Fruit fly (Drosophila melanogaster): ENCODE results near the gene CCAP-R.

Gene CCAP-R

DNA sequence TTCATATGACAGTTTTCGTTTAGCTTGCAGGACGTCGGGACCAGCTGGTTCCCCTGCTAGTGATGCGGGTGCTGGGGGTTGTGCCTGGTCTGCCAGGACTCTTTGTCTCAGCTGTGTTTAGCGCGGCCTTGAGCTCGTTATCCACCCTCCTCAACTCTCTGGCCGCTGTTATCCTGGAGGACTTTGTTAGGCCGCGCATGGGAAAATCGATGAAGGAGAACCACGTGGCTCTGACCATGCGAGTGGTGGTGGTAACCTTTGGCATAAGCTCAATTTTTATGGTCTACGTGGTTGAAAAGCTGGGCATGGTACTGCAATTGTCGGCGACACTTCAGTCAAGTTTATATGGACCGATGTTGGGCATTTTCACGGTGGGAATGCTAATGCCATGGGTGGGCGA lies 36.2 kb downstream of the CCAP-R start:
- TF ChIP-seq Hr96 (GFP tag; optimal IDR thresholded peaks at IDR 0.05), result no peak

DNA sequence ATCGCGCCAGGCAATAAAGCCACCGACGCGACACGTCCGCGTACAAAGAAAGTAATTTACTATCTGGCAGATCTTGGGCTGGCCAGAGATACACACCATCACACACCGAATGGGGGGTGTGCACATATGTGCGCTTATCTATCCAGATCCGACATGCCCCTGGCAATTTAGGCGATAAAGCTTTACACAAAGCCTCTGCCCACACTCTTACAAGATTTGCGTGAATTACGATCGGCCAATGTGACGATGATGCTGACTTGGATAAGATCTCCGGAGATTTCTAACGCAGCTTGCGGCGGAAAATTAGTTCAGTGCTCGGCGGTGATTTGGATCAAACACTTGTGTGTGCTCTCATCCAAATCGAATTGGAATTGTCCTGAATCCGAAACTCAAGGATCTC lies 49.3 kb downstream of the CCAP-R start, which contains the start of gene kumpel:
TSS of gene kumpel (plus strand) at position 301 of the 400 bp plus-strand sequence.
- TF ChIP-seq CG14711 (tag; optimal IDR thresholded peaks at IDR 0.05), result no peak
- peak; percentile 29 for TF ChIP-seq CG12768 (GFP tag; optimal IDR thresholded peaks at IDR 0.05)
- peak; percentile 62 for TF ChIP-seq cic (GFP tag; optimal IDR thresholded peaks at IDR 0.05)

- TF ChIP-seq kay (GFP tag; ENCODE audit: borderline replicate concordance), result peak; percentile 21
- TF ChIP-seq CG33017 (tag; optimal IDR thresholded peaks at IDR 0.05), result no peak
Observed at dm6 chr3R:25902343-25902742, 53.7 kb downstream of the CCAP-R start, which contains the start of gene CG31089. Gene CG31089, plus strand, starts transcription at chr3R:25902643.

dm6 chr3R:25899690-25900089 lies 56.4 kb downstream of the CCAP-R start, which contains the start of gene CG31091:
Gene CG31091, plus strand, starts transcription at chr3R:25899903.
- peak; percentile 8 for TF ChIP-seq kay (GFP tag; ENCODE audit: borderline replicate concordance)
- no peak for TF ChIP-seq CG14711 (tag; optimal IDR thresholded peaks at IDR 0.05)
- TF ChIP-seq CG7101 (tag; optimal IDR thresholded peaks at IDR 0.05), result no peak

- TF ChIP-seq Crg-1 (GFP tag; optimal IDR thresholded peaks at IDR 0.05) (no peak), CG12768 (GFP tag; optimal IDR thresholded peaks at IDR 0.05) (no peak), Hr96 (GFP tag; optimal IDR thresholded peaks at IDR 0.05) (no peak), ovo (GFP tag; optimal IDR thresholded peaks at IDR 0.05) (no peak), CG7045 (GFP tag; optimal IDR thresholded peaks at IDR 0.05) (no peak), kay (GFP tag; ENCODE audit: borderline replicate concordance) (no peak), CG7101 (tag; optimal IDR thresholded peaks at IDR 0.05) (no peak), toe (GFP tag; optimal IDR thresholded peaks at IDR 0.05) (no peak), cnc (optimal IDR thresholded peaks at IDR 0.05) (no peak), CG33017 (tag; optimal IDR thresholded peaks at IDR 0.05) (no peak), cic (GFP tag; optimal IDR thresholded peaks at IDR 0.05) (no peak), pad (GFP tag; optimal IDR thresholded peaks at IDR 0.05) (no peak), tj (GFP tag; optimal IDR thresholded peaks at IDR 0.05) (no peak), Clk (GFP tag; optimal IDR thresholded peaks at IDR 0.05) (no peak), CG5204 (GFP tag; optimal IDR thresholded peaks at IDR 0.05) (no peak), CG14711 (tag; optimal IDR thresholded peaks at IDR 0.05) (no peak), CG1620 (GFP tag; optimal IDR thresholded peaks at IDR 0.05) (no peak), bab1 (GFP tag; optimal IDR thresholded peaks at IDR 0.05) (no peak)
Observed at dm6 chr3R:25897176-25897575, 58.9 kb downstream of the CCAP-R start, which contains the start of gene Mco3. Gene Mco3, plus strand, starts transcription at chr3R:25897476.

- TF ChIP-seq CG7045 (GFP tag; optimal IDR thresholded peaks at IDR 0.05) (no peak), kay (GFP tag; ENCODE audit: borderline replicate concordance) (no peak), CG7101 (tag; optimal IDR thresholded peaks at IDR 0.05) (no peak), CG11617 (GFP tag; optimal IDR thresholded peaks at IDR 0.05) (no peak), CG33017 (tag; optimal IDR thresholded peaks at IDR 0.05) (no peak), CG5204 (GFP tag; optimal IDR thresholded peaks at IDR 0.05) (no peak), Mnt (GFP tag; optimal IDR thresholded peaks at IDR 0.05) (no peak), bab1 (GFP tag; optimal IDR thresholded peaks at IDR 0.05) (no peak), toe (GFP tag; optimal IDR thresholded peaks at IDR 0.05) (no peak), Hr96 (GFP tag; optimal IDR thresholded peaks at IDR 0.05) (no peak), cnc (optimal IDR thresholded peaks at IDR 0.05) (no peak)
Observed at dm6 chr3R:25895522-25895921, 60.5 kb downstream of the CCAP-R start, which contains the start of gene Sodq. Gene Sodq, plus strand, starts transcription at chr3R:25895822.

DNA sequence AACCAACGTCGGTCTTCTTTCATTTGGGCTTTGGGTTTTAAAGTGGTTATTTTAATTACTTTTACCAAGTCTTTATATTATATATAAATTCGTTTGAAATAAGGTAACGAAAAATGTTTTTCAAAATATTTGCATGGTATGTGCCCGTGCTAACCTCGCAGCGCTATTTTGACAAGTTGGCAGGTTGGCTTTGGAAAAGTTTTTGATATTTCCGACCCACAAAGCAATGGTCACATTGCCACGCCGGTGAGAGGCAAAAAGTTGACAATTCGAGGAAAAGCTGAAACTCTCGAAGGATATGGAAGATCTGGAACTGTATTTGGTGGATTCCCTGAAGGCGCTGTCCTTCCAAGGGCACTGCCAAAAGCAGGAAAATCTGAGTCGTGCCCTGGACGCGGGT lies 62.8 kb downstream of the CCAP-R start, which contains the start of gene CG5913:
TSS of gene CG5913 (plus strand) at position 224 of the 400 bp plus-strand sequence.
- TF ChIP-seq CG1620 (GFP tag; optimal IDR thresholded peaks at IDR 0.05), result no peak
- TF ChIP-seq cic (GFP tag; optimal IDR thresholded peaks at IDR 0.05), result no peak
- peak; percentile 6 for TF ChIP-seq Mnt (GFP tag; optimal IDR thresholded peaks at IDR 0.05)
- no peak for TF ChIP-seq CG12768 (GFP tag; optimal IDR thresholded peaks at IDR 0.05)
- TF ChIP-seq CG7045 (GFP tag; optimal IDR thresholded peaks at IDR 0.05), result no peak
- TF ChIP-seq ovo (GFP tag; optimal IDR thresholded peaks at IDR 0.05), result no peak
- no peak for TF ChIP-seq CG33017 (tag; optimal IDR thresholded peaks at IDR 0.05)
- no peak for TF ChIP-seq pad (GFP tag; optimal IDR thresholded peaks at IDR 0.05)

DNA sequence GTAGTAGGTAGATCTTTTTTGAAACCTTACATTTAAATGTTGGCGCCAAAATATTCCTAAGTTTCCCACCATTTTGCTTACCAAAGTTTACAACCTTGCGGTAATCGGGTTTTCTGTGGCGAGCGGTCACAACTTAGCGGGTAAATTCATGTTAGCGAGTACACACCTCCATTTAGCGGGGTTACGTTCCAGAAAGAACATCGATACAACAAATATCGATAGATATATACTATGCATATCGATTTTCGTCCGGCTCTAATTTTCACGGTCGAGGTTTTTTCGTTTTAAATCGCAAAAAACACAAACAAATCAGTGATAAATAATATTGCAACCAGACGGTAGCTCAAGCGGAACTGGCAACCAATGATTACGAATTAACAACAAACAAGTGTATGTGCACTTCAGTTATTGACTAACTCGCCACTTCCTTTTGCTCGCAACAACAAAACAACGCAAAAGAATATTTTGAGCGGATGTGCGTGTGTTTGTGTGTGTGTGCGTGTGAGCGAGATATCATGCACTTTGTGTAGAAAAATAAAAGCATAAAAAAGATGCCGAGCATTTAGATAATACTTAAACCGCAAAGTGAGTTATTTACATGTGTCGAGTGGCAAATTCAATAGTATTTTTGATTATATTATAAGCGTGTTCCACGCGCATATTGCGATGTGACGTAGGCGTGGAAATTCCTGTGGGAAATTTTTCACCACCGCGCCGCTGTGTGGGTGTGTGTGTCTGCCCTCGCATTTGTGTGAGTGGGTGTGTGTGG lies 67.6 kb downstream of the CCAP-R start, which contains the start of gene Lnk:
TSS of gene Lnk (plus strand) at position 236 of the 769 bp plus-strand sequence.
- TF ChIP-seq kay (GFP tag; ENCODE audit: borderline replicate concordance) (no peak), CG7101 (tag; optimal IDR thresholded peaks at IDR 0.05) (no peak), CG7045 (GFP tag; optimal IDR thresholded peaks at IDR 0.05) (no peak), Mnt (GFP tag; optimal IDR thresholded peaks at IDR 0.05) (peak; percentile 76), Crg-1 (GFP tag; optimal IDR thresholded peaks at IDR 0.05) (no peak), bab1 (GFP tag; optimal IDR thresholded peaks at IDR 0.05) (peak; percentile 53), cic (GFP tag; optimal IDR thresholded peaks at IDR 0.05) (peak; percentile 47), CG11617 (GFP tag; optimal IDR thresholded peaks at IDR 0.05) (peak; percentile 47), Clk (GFP tag; optimal IDR thresholded peaks at IDR 0.05) (no peak), tj (GFP tag; optimal IDR thresholded peaks at IDR 0.05) (peak; percentile 6)
